Worm (Caenorhabditis elegans) whole organism, early embryonic: ENCODE data around the gene C34D4.3.

Source experiments
- B0310.2 ChIP-seq: sonication (generic microtip); optimal IDR thresholded peaks from 2 replicates; lab custom pipeline; 2016; ENCODE audit warnings: mild to moderate bottlenecking, missing genetic modification characterization, missing compliant biosample characterization
- F13C5.2 ChIP-seq: sonication (generic microtip); optimal IDR thresholded peaks from 2 replicates; lab custom pipeline; 2017; ENCODE audit warnings: mild to moderate bottlenecking, missing genetic modification characterization, inconsistent platforms, missing compliant biosample characterization
- aly-1 ChIP-seq: sonication (generic microtip); optimal IDR thresholded peaks from 2 replicates; lab custom pipeline; 2016; ENCODE audit warnings: missing genetic modification characterization, missing compliant biosample characterization
- ama-1 ChIP-seq: fragments of 150-350 bp; optimal IDR thresholded peaks from 2 replicates; lab custom pipeline; 2014
- ceh-13 ChIP-seq: fragments of 200-800 bp; sonication (Bioruptor generic); optimal IDR thresholded peaks from 2 replicates; lab custom pipeline; 2018; ENCODE audit warnings: mild to moderate bottlenecking, missing genetic modification characterization, missing compliant biosample characterization
- ceh-36 ChIP-seq: sonication (generic microtip); optimal IDR thresholded peaks from 2 replicates; lab custom pipeline; 2016; ENCODE audit warnings: missing genetic modification characterization, inconsistent platforms, missing compliant biosample characterization
- ets-7 ChIP-seq: sonication (generic microtip); optimal IDR thresholded peaks from 2 replicates; lab custom pipeline; 2016; ENCODE audit warnings: missing genotype, missing genetic modification characterization, missing compliant biosample characterization
- flt-1 ChIP-seq: fragments of 200-800 bp; sonication (Bioruptor generic); IDR thresholded peaks from 2 replicates; pipeline ENCODE4 v1.3.6; 2022; ENCODE audit warnings: missing genetic modification characterization, missing compliant biosample characterization
- hmbx-1 ChIP-seq: sonication (generic microtip); optimal IDR thresholded peaks from 2 replicates; lab custom pipeline; 2016; ENCODE audit warnings: mild to moderate bottlenecking, missing genetic modification characterization, missing compliant biosample characterization
- hmg-4 ChIP-seq: fragments of 200-800 bp; sonication (Bioruptor generic); optimal IDR thresholded peaks from 2 replicates; lab custom pipeline; 2018; ENCODE audit warnings: mild to moderate bottlenecking, missing genetic modification characterization, missing compliant biosample characterization
- hnd-1 ChIP-seq: sonication (generic microtip); optimal IDR thresholded peaks from 2 replicates; lab custom pipeline; 2016; ENCODE audit warnings: missing genetic modification characterization, missing compliant biosample characterization
- pes-1 ChIP-seq: fragments of 200-800 bp; sonication (Bioruptor generic); IDR thresholded peaks from 2 replicates; pipeline ENCODE4 v1.3.6; 2022; ENCODE audit warnings: missing genetic modification reagents, missing genetic modification characterization, missing compliant biosample characterization
- scrt-1 ChIP-seq: fragments of 200-800 bp; sonication (Bioruptor generic); IDR thresholded peaks from 2 replicates; pipeline ENCODE4 v1.3.6; 2022; ENCODE audit warnings: missing genetic modification characterization, missing compliant biosample characterization
- sea-1 ChIP-seq: fragments of 200-800 bp; sonication (Bioruptor generic); conservative IDR thresholded peaks from 2 replicates; pipeline ENCODE4 v1.3.6; 2022; ENCODE audit warnings: missing genetic modification characterization, missing compliant biosample characterization
- tbx-11 ChIP-seq: fragments of 200-800 bp; sonication (Bioruptor generic); IDR thresholded peaks from 2 replicates; pipeline ENCODE4 v1.3.6; 2022; ENCODE audit warnings: missing genetic modification characterization, missing compliant biosample characterization
- tbx-37 ChIP-seq: fragments of 200-800 bp; sonication (Bioruptor generic); conservative IDR thresholded peaks from 2 replicates; pipeline ENCODE4 v1.3.6; 2022; ENCODE audit warnings: missing genetic modification reagents, missing genetic modification characterization, missing compliant biosample characterization
- tra-4 ChIP-seq: sonication (generic microtip); optimal IDR thresholded peaks from 2 replicates; lab custom pipeline; 2017; ENCODE audit warnings: missing genetic modification characterization, missing compliant biosample characterization

Gene C34D4.3

ce11 chrIV:7139143-7139542 is 14.3 kb upstream of the C34D4.3 start:
- TF ChIP-seq hmg-4 (GFP tag; lab: Kevin White, UChicago) (no peak), flt-1 (GFP tag; lab: Robert Waterston, UW) (no peak), hmbx-1 (tag; lab: Kevin White, UChicago) (no peak), F13C5.2 (no peak), tra-4 (tag; lab: Kevin White, UChicago) (no peak), hnd-1 (tag; lab: Kevin White, UChicago) (no peak), B0310.2 (tag; lab: Kevin White, UChicago) (no peak), ets-7 (tag; lab: Kevin White, UChicago) (no peak)

ce11 chrIV:7144670-7145257 is 8.7 kb upstream of the C34D4.3 start, which contains the start of gene hecd-1:
Gene hecd-1 (minus strand): TSS chrIV:7144720.
- no peak for TF ChIP-seq scrt-1
- TF ChIP-seq pes-1 (GFP tag; lab: Robert Waterston, UW) = no peak
- no peak for TF ChIP-seq ceh-36 (tag; lab: Kevin White, UChicago)
- TF ChIP-seq ama-1 (lab: Kevin White, UChicago) = no peak
- TF ChIP-seq flt-1 (GFP tag; lab: Robert Waterston, UW) = no peak
- TF ChIP-seq tra-4 (tag; lab: Kevin White, UChicago) = no peak

- no peak for TF ChIP-seq hmbx-1 (tag; lab: Kevin White, UChicago)
- no peak for TF ChIP-seq ama-1 (lab: Kevin White, UChicago)
- TF ChIP-seq tra-4 (tag; lab: Kevin White, UChicago) = no peak
- no peak for TF ChIP-seq ceh-13 (GFP tag; lab: Kevin White, UChicago)
- TF ChIP-seq hmg-4 (GFP tag; lab: Kevin White, UChicago) = no peak
- TF ChIP-seq scrt-1 = no peak
- TF ChIP-seq tbx-11 = no peak
- TF ChIP-seq F13C5.2 = no peak
- no peak for TF ChIP-seq ceh-36 (tag; lab: Kevin White, UChicago)
- no peak for TF ChIP-seq flt-1 (GFP tag; lab: Robert Waterston, UW)
- TF ChIP-seq ets-7 (tag; lab: Kevin White, UChicago) = no peak
- TF ChIP-seq pes-1 (GFP tag; lab: Robert Waterston, UW) = no peak
- TF ChIP-seq aly-1 = no peak
These were observed 5.7 kb upstream of the C34D4.3 start for ce11 chrIV:7147722-7148121.

- peak; percentile 14 for TF ChIP-seq hmg-4 (GFP tag; lab: Kevin White, UChicago)
- no peak for TF ChIP-seq sea-1 (GFP tag; lab: Robert Waterston, UW)
These were observed 4.4 kb upstream of the C34D4.3 start, which contains the start of gene C34D4.4 for ce11 chrIV:7149020-7149601. Gene C34D4.4 (plus strand): TSS chrIV:7149361.

- no peak for TF ChIP-seq hmbx-1 (tag; lab: Kevin White, UChicago)
- TF ChIP-seq ets-7 (tag; lab: Kevin White, UChicago) = no peak
- TF ChIP-seq scrt-1 = no peak
- no peak for TF ChIP-seq hnd-1 (tag; lab: Kevin White, UChicago)
- TF ChIP-seq ama-1 (lab: Kevin White, UChicago) = no peak
- no peak for TF ChIP-seq ceh-36 (tag; lab: Kevin White, UChicago)
- no peak for TF ChIP-seq tbx-11
- TF ChIP-seq F13C5.2 = no peak
- no peak for TF ChIP-seq pes-1 (GFP tag; lab: Robert Waterston, UW)
- no peak for TF ChIP-seq tbx-37
- TF ChIP-seq flt-1 (GFP tag; lab: Robert Waterston, UW) = no peak
- TF ChIP-seq sea-1 (GFP tag; lab: Robert Waterston, UW) = no peak
These were observed 1.1 kb upstream of the C34D4.3 start, which contains the start of gene col-113 for ce11 chrIV:7152409-7152808. Gene col-113 (minus strand): TSS chrIV:7152509.

ce11 chrIV:7154356-7154755 is 894 bp downstream of the C34D4.3 start, which contains the start of gene C34D4.2:
Gene C34D4.2 (plus strand): TSS chrIV:7154656.
- no peak for TF ChIP-seq aly-1
- TF ChIP-seq ets-7 (tag; lab: Kevin White, UChicago) = no peak
- TF ChIP-seq ceh-13 (GFP tag; lab: Kevin White, UChicago) = no peak
- TF ChIP-seq B0310.2 (tag; lab: Kevin White, UChicago) = no peak
- no peak for TF ChIP-seq pes-1 (GFP tag; lab: Robert Waterston, UW)
- no peak for TF ChIP-seq tra-4 (tag; lab: Kevin White, UChicago)
- no peak for TF ChIP-seq tbx-37
- TF ChIP-seq sea-1 (GFP tag; lab: Robert Waterston, UW) = no peak
- TF ChIP-seq ama-1 (lab: Kevin White, UChicago) = no peak
- no peak for TF ChIP-seq F13C5.2
- no peak for TF ChIP-seq flt-1 (GFP tag; lab: Robert Waterston, UW)
- TF ChIP-seq ceh-36 (tag; lab: Kevin White, UChicago) = no peak
- no peak for TF ChIP-seq scrt-1
- no peak for TF ChIP-seq tbx-11
- no peak for TF ChIP-seq hnd-1 (tag; lab: Kevin White, UChicago)
- no peak for TF ChIP-seq hmbx-1 (tag; lab: Kevin White, UChicago)
- TF ChIP-seq hmg-4 (GFP tag; lab: Kevin White, UChicago) = no peak

- TF ChIP-seq B0310.2 (tag; lab: Kevin White, UChicago) (no peak), ceh-36 (tag; lab: Kevin White, UChicago) (no peak), sea-1 (GFP tag; lab: Robert Waterston, UW) (no peak), tra-4 (tag; lab: Kevin White, UChicago) (no peak), aly-1 (no peak)
These were observed 2.9 kb downstream of the C34D4.3 start, which contains the start of gene maph-9 for ce11 chrIV:7156356-7156755. Gene maph-9 (plus strand): TSS chrIV:7156628.

ce11 chrIV:7158161-7158560 is 4.7 kb downstream of the C34D4.3 start:
- no peak for TF ChIP-seq tbx-37
- TF ChIP-seq hnd-1 (tag; lab: Kevin White, UChicago) = no peak
- TF ChIP-seq pes-1 (GFP tag; lab: Robert Waterston, UW) = no peak
- no peak for TF ChIP-seq tbx-11
- TF ChIP-seq ceh-36 (tag; lab: Kevin White, UChicago) = no peak
- no peak for TF ChIP-seq tra-4 (tag; lab: Kevin White, UChicago)
- no peak for TF ChIP-seq ama-1 (lab: Kevin White, UChicago)
- no peak for TF ChIP-seq F13C5.2
- TF ChIP-seq ceh-13 (GFP tag; lab: Kevin White, UChicago) = no peak
- no peak for TF ChIP-seq hmbx-1 (tag; lab: Kevin White, UChicago)
- no peak for TF ChIP-seq ets-7 (tag; lab: Kevin White, UChicago)
- no peak for TF ChIP-seq sea-1 (GFP tag; lab: Robert Waterston, UW)
